Fruit fly (Drosophila melanogaster) whole organism, pupa: Measurements from ENCODE around the gene br.

Experiments used
- CG15710 ChIP-seq: fragments of 200-800 bp; sonication (Bioruptor generic); optimal IDR thresholded peaks from 2 replicates; lab custom pipeline; 2018; ENCODE audit warnings: missing biosample characterization, mild to moderate bottlenecking, missing genetic modification characterization, moderate library complexity
- CG34367 ChIP-seq: fragments of 200-800 bp; sonication (Bioruptor generic); optimal IDR thresholded peaks from 2 replicates; lab custom pipeline; 2018; ENCODE audit warnings: missing biosample characterization, mild to moderate bottlenecking, missing genetic modification characterization
- EcR ChIP-seq: fragments of 200-800 bp; sonication (Bioruptor generic); optimal IDR thresholded peaks from 3 replicates; lab custom pipeline; 2019; ENCODE audit warnings: missing biosample characterization, missing genetic modification characterization, mild to moderate bottlenecking, moderate library complexity, missing genetic modification reagents
- Pif1A ChIP-seq: fragments of 200-800 bp; sonication (Bioruptor generic); optimal IDR thresholded peaks from 3 replicates; lab custom pipeline; 2016; ENCODE audit warnings: missing biosample characterization, missing genetic modification characterization
- fd96Ca ChIP-seq: fragments of 200-800 bp; sonication (Bioruptor generic); IDR thresholded peaks from 3 replicates; pipeline ENCODE4 v1.3.6; 2022; ENCODE audit warnings: missing biosample characterization, missing genetic modification characterization

- TF ChIP-seq Pif1A (GFP tag; lab: Kevin White, UChicago) = no peak
- TF ChIP-seq fd96Ca = no peak
- TF ChIP-seq EcR = no peak
- TF ChIP-seq CG15710 (tag; lab: Kevin White, UChicago) = no peak
- no peak for TF ChIP-seq CG34367 (tag; lab: Kevin White, UChicago)
These were observed 89.9 kb downstream of the br start, which contains the start of gene dor for dm6 chrX:1664836-1665235.
